Worm (Caenorhabditis elegans) whole organism, young adult: ENCODE results near the gene C14C6.13.

Experiments
- lin-26 ChIP-seq: fragments of 200-800 bp; sonication (Bioruptor generic); IDR thresholded peaks from 2 replicates; pipeline ENCODE4 v1.3.6; 2022; ENCODE audit warnings: missing genetic modification reagents, missing genetic modification characterization, missing compliant biosample characterization
- nfya-1 ChIP-seq: sonication (generic microtip); optimal IDR thresholded peaks from 2 replicates; lab custom pipeline; 2017; ENCODE audit warnings: antibody characterized with exemption, missing compliant biosample characterization, missing genetic modification characterization, borderline replicate concordance; ENCODE audit not compliant: insufficient read depth

ce11 chrV:553067-553466 lies 21.5 kb downstream of the C14C6.13 start, which contains the start of gene C14C6.8:
- TF ChIP-seq lin-26 (GFP tag; lab: Robert Waterston, UW) (no peak), nfya-1 (no peak)
